Worm (Caenorhabditis elegans) whole organism, mixed stage, embryonic: ENCODE results near the gene ptr-8.

Experiments
- flh-1 ChIP-seq: fragments of 200-800 bp; sonication (Bioruptor generic); optimal IDR thresholded peaks from 2 replicates; lab custom pipeline; 2018; ENCODE audit warnings: mild to moderate bottlenecking, missing genetic modification characterization, moderate library complexity, missing compliant biosample characterization
- mls-2 ChIP-seq: sonication (generic microtip); optimal IDR thresholded peaks from 2 replicates; lab custom pipeline; 2016; ENCODE audit warnings: mild to moderate bottlenecking, missing genetic modification characterization, moderate library complexity, missing compliant biosample characterization
- nhr-237 ChIP-seq: fragments of 150-350 bp; optimal IDR thresholded peaks from 2 replicates; lab custom pipeline; 2014; ENCODE audit warnings: missing biosample characterization, missing genetic modification characterization
- snpc-4 ChIP-seq: fragments of 150-350 bp; optimal IDR thresholded peaks from 2 replicates; lab custom pipeline; 2014; ENCODE audit warnings: missing biosample characterization, missing genetic modification characterization
- unc-39 ChIP-seq: fragments of 150-350 bp; optimal IDR thresholded peaks from 2 replicates; lab custom pipeline; 2014; ENCODE audit warnings: missing biosample characterization, missing genetic modification characterization
- ztf-11 ChIP-seq: fragments of 150-350 bp; optimal IDR thresholded peaks from 2 replicates; lab custom pipeline; 2014; ENCODE audit warnings: missing biosample characterization, missing genetic modification characterization

- no peak for TF ChIP-seq nhr-237 (tag; lab: Kevin White, UChicago)
- no peak for TF ChIP-seq flh-1 (GFP tag; lab: Kevin White, UChicago)
- TF ChIP-seq ztf-11 (tag; lab: Kevin White, UChicago) = no peak
- no peak for TF ChIP-seq mls-2
- no peak for TF ChIP-seq snpc-4 (tag; lab: Kevin White, UChicago)
- TF ChIP-seq unc-39 (tag; lab: Kevin White, UChicago) = no peak
Measured at ce11 chrII:10888979-10889378, at the start of gene ptr-8.
